Worm (Caenorhabditis elegans) whole organism, L2 larva: ENCODE data around the gene T22C8.3.

Experiments used
- C34F6.9 ChIP-seq: fragments of 150-350 bp; optimal IDR thresholded peaks from 2 replicates; lab custom pipeline; 2014; ENCODE audit warnings: missing biosample characterization, missing genetic modification characterization
- F13H6.1 ChIP-seq: sonication (generic microtip); optimal IDR thresholded peaks from 2 replicates; lab custom pipeline; 2016; ENCODE audit warnings: missing genetic modification characterization, missing compliant biosample characterization
- Y55F3AM.14 ChIP-seq: fragments of 200-800 bp; sonication (Bioruptor generic); optimal IDR thresholded peaks from 2 replicates; lab custom pipeline; 2018; ENCODE audit warnings: mild to moderate bottlenecking, missing genetic modification characterization, missing compliant biosample characterization
- ZK546.5 ChIP-seq: sonication (generic microtip); optimal IDR thresholded peaks from 2 replicates; lab custom pipeline; 2017; ENCODE audit warnings: missing biosample characterization, missing genetic modification characterization
- alr-1 ChIP-seq: fragments of 150-350 bp; optimal IDR thresholded peaks from 2 replicates; lab custom pipeline; 2014; ENCODE audit warnings: missing biosample characterization, missing genetic modification characterization
- aly-2 ChIP-seq: fragments of 150-350 bp; optimal IDR thresholded peaks from 2 replicates; lab custom pipeline; 2014; ENCODE audit warnings: missing biosample characterization, missing genetic modification characterization
- ceh-82 ChIP-seq: fragments of 150-350 bp; optimal IDR thresholded peaks from 2 replicates; lab custom pipeline; 2014; ENCODE audit warnings: missing biosample characterization, missing genetic modification characterization
- crh-2 ChIP-seq: sonication (generic microtip); optimal IDR thresholded peaks from 2 replicates; lab custom pipeline; 2017; ENCODE audit warnings: missing biosample characterization, missing genetic modification characterization
- dmd-4 ChIP-seq: sonication (generic microtip); optimal IDR thresholded peaks from 2 replicates; lab custom pipeline; 2017; ENCODE audit warnings: missing biosample characterization, missing genetic modification characterization
- egl-27 ChIP-seq: sonication (generic microtip); optimal IDR thresholded peaks from 3 replicates; lab custom pipeline; 2017; ENCODE audit warnings: missing biosample characterization, missing genetic modification reagents, missing genetic modification characterization
- fos-1 ChIP-seq: fragments of 150-350 bp; optimal IDR thresholded peaks from 2 replicates; lab custom pipeline; 2014; ENCODE audit warnings: missing biosample characterization, missing genetic modification characterization
- gmeb-1 ChIP-seq: fragments of 150-350 bp; optimal IDR thresholded peaks from 2 replicates; lab custom pipeline; 2014; ENCODE audit warnings: missing biosample characterization, missing genetic modification characterization
- lin-11 ChIP-seq: fragments of 150-350 bp; sonication (generic microtip); optimal IDR thresholded peaks from 2 replicates; lab custom pipeline; 2014; ENCODE audit warnings: missing biosample characterization, missing genetic modification characterization, inconsistent platforms, mixed read lengths
- lin-13 ChIP-seq: fragments of 150-350 bp; optimal IDR thresholded peaks from 2 replicates; lab custom pipeline; 2014; ENCODE audit warnings: missing biosample characterization, missing genetic modification reagents, missing genetic modification characterization
- lin-39 ChIP-seq: fragments of 150-350 bp; optimal IDR thresholded peaks from 2 replicates; lab custom pipeline; 2014; ENCODE audit warnings: missing biosample characterization, missing genetic modification reagents, missing genetic modification characterization
- lsy-2 ChIP-seq, 2 experiments: fragments of 150-350 bp in 1 of 2; sonication (generic microtip) in 1 of 2; optimal IDR thresholded peaks; 2 replicates each; lab custom pipeline; 2014 to 2017; ENCODE audit warnings: missing biosample characterization in 2 of 2, missing genetic modification characterization in 2 of 2
- mab-5 ChIP-seq: fragments of 150-350 bp; optimal IDR thresholded peaks from 2 replicates; lab custom pipeline; 2014; ENCODE audit warnings: missing biosample characterization, missing genetic modification characterization
- mdl-1 ChIP-seq, 2 experiments: fragments of 150-350 bp in 1 of 2; sonication (generic microtip) in 1 of 2; optimal IDR thresholded peaks; 2 replicates each; lab custom pipeline; 2017; ENCODE audit warnings: missing biosample characterization in 2 of 2, missing genetic modification characterization in 2 of 2
- nhr-10 ChIP-seq: sonication (generic microtip); optimal IDR thresholded peaks from 2 replicates; lab custom pipeline; 2017; ENCODE audit warnings: missing biosample characterization, missing genetic modification characterization
- nhr-11 ChIP-seq: fragments of 150-350 bp; optimal IDR thresholded peaks from 2 replicates; lab custom pipeline; 2014; ENCODE audit warnings: missing biosample characterization, missing genetic modification characterization
- nhr-129 ChIP-seq: fragments of 150-350 bp; optimal IDR thresholded peaks from 2 replicates; lab custom pipeline; 2014; ENCODE audit warnings: missing biosample characterization, missing genetic modification characterization
- nhr-21 ChIP-seq: fragments of 150-350 bp; optimal IDR thresholded peaks from 2 replicates; lab custom pipeline; 2014; ENCODE audit warnings: missing biosample characterization, missing genetic modification characterization
- nhr-23 ChIP-seq: fragments of 150-350 bp; optimal IDR thresholded peaks from 2 replicates; lab custom pipeline; 2014; ENCODE audit warnings: missing biosample characterization, missing genetic modification reagents, missing genetic modification characterization
- nhr-237 ChIP-seq: fragments of 150-350 bp; optimal IDR thresholded peaks from 2 replicates; lab custom pipeline; 2014; ENCODE audit warnings: missing biosample characterization, missing genetic modification characterization
- nhr-25 ChIP-seq: fragments of 150-350 bp; sonication (generic microtip); optimal IDR thresholded peaks from 3 replicates; lab custom pipeline; 2014; ENCODE audit warnings: missing biosample characterization, missing genetic modification characterization
- nhr-77 ChIP-seq: fragments of 150-350 bp; optimal IDR thresholded peaks from 2 replicates; lab custom pipeline; 2014; ENCODE audit warnings: missing biosample characterization, missing genetic modification characterization
- peb-1 ChIP-seq: fragments of 150-350 bp; optimal IDR thresholded peaks from 2 replicates; lab custom pipeline; 2014; ENCODE audit warnings: missing biosample characterization, missing genetic modification characterization
- sem-4 ChIP-seq: fragments of 150-350 bp; optimal IDR thresholded peaks from 2 replicates; lab custom pipeline; 2014; ENCODE audit warnings: missing biosample characterization, missing genetic modification reagents, missing genetic modification characterization
- sma-3 ChIP-seq: sonication (generic microtip); optimal IDR thresholded peaks from 2 replicates; lab custom pipeline; 2016; ENCODE audit warnings: missing genetic modification reagents, missing genetic modification characterization, missing compliant biosample characterization
- sma-9 ChIP-seq, 2 experiments: fragments of 150-350 bp in 1 of 2; sonication (generic microtip) in 1 of 2; optimal IDR thresholded peaks; 2 replicates each; lab custom pipeline; 2014 to 2016; ENCODE audit warnings: missing genetic modification characterization in 2 of 2, mild to moderate bottlenecking in 1 of 2, missing biosample characterization in 1 of 2, missing compliant biosample characterization in 1 of 2, missing genetic modification reagents in 1 of 2, moderate library complexity in 1 of 2
- snpc-4 ChIP-seq: fragments of 150-350 bp; optimal IDR thresholded peaks from 2 replicates; lab custom pipeline; 2014; ENCODE audit warnings: missing biosample characterization, missing genetic modification characterization
- unc-39 ChIP-seq: fragments of 150-350 bp; optimal IDR thresholded peaks from 2 replicates; lab custom pipeline; 2014; ENCODE audit warnings: missing biosample characterization, missing genetic modification characterization
- unc-55 ChIP-seq: fragments of 150-350 bp; sonication (generic microtip); optimal IDR thresholded peaks from 3 replicates; lab custom pipeline; 2014; ENCODE audit warnings: missing biosample characterization, missing genetic modification reagents, missing genetic modification characterization
- unc-62 ChIP-seq: fragments of 150-350 bp; optimal IDR thresholded peaks from 2 replicates; lab custom pipeline; 2014; ENCODE audit warnings: missing biosample characterization, missing genetic modification reagents, missing genetic modification characterization
- zag-1 ChIP-seq: fragments of 150-350 bp; optimal IDR thresholded peaks from 2 replicates; lab custom pipeline; 2014; ENCODE audit warnings: missing biosample characterization, missing genetic modification characterization
- ztf-1 ChIP-seq: fragments of 200-800 bp; sonication (Bioruptor generic); conservative IDR thresholded peaks from 2 replicates; pipeline ENCODE4 v1.3.6; 2022; ENCODE audit warnings: missing genetic modification characterization, missing compliant biosample characterization
- ztf-11 ChIP-seq: sonication (generic microtip); optimal IDR thresholded peaks from 2 replicates; lab custom pipeline; 2017; ENCODE audit warnings: missing biosample characterization, missing genetic modification characterization
- ztf-4 ChIP-seq: fragments of 150-350 bp; optimal IDR thresholded peaks from 2 replicates; lab custom pipeline; 2014; ENCODE audit warnings: missing biosample characterization, missing genetic modification characterization

Gene T22C8.3

ce11 chrII:8585921-8586320 lies 35.9 kb downstream of the T22C8.3 start:
- TF ChIP-seq crh-2 (tag; lab: Kevin White, UChicago), result no peak
- no peak for TF ChIP-seq nhr-11 (tag; lab: Kevin White, UChicago)
- TF ChIP-seq nhr-25, result no peak
- TF ChIP-seq lin-39 (tag; lab: Kevin White, UChicago), result no peak
- no peak for TF ChIP-seq nhr-129 (tag; lab: Kevin White, UChicago)

DNA sequence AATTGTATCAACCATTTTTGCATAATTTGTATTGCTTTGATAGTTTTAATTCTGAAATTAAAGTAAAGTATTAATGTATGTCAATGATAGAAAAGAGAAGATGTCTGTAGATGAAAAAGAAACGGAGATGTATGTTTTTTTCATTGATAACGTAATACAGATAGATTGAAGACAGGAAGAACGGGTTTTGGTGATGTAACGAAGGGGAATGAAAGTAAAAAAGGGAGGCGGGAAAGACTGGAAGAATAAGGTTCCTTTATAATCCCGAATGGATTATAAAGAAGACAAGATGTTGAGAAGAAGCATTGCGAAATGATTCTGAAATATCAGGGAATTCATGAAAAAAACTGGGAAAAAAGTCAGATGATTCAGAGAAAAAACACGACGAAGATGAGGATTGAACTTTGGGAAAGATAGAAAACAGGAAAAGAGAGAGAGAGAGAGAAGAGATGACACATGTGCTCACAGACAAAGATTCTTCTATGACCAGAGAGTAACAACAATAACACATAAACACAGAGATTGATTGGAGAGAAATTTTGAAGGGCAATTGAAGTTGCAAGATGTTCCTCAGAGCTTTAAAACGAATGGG lies 36.7 kb downstream of the T22C8.3 start, which contains the start of gene F54C9.11:
TSS of gene F54C9.11 (minus strand) at position 51 of the 592 bp plus-strand sequence.
- TF ChIP-seq fos-1 (tag; lab: Kevin White, UChicago) (no peak), unc-62 (GFP tag; lab: Kevin White, UChicago) (no peak), ZK546.5 (tag; lab: Kevin White, UChicago) (no peak), F13H6.1 (tag; lab: Kevin White, UChicago) (no peak), sma-9 (GFP tag; optimal IDR thresholded peaks at IDR 0.05; lab: Kevin White, UChicago) (peak; percentile 41), sma-9 (tag; optimal IDR thresholded peaks at IDR 0.05; lab: Kevin White, UChicago) (no peak), C34F6.9 (tag; lab: Kevin White, UChicago) (peak; percentile 73), unc-55 (peak; percentile 90), sma-3 (GFP tag; lab: Kevin White, UChicago) (no peak), peb-1 (tag; lab: Kevin White, UChicago) (no peak), ztf-4 (tag; lab: Kevin White, UChicago) (peak; percentile 45), lsy-2 (tag; optimal IDR thresholded peaks at IDR 0.05; lab: Kevin White, UChicago) (peak in 1 of 2 experiments; percentile 57), nhr-129 (tag; lab: Kevin White, UChicago) (peak; percentile 63), zag-1 (peak; percentile 15), crh-2 (tag; lab: Kevin White, UChicago) (peak; percentile 34), snpc-4 (tag; lab: Kevin White, UChicago) (no peak), nhr-25 (no peak), nhr-11 (tag; lab: Kevin White, UChicago) (no peak), lin-11 (tag; lab: Kevin White, UChicago) (no peak), sem-4 (tag; lab: Kevin White, UChicago) (peak; percentile 68), nhr-21 (tag; lab: Kevin White, UChicago) (no peak), nhr-10 (no peak), Y55F3AM.14 (no peak), aly-2 (no peak), gmeb-1 (no peak), lin-13 (peak; percentile 24), unc-39 (tag; lab: Kevin White, UChicago) (no peak), alr-1 (no peak)

DNA sequence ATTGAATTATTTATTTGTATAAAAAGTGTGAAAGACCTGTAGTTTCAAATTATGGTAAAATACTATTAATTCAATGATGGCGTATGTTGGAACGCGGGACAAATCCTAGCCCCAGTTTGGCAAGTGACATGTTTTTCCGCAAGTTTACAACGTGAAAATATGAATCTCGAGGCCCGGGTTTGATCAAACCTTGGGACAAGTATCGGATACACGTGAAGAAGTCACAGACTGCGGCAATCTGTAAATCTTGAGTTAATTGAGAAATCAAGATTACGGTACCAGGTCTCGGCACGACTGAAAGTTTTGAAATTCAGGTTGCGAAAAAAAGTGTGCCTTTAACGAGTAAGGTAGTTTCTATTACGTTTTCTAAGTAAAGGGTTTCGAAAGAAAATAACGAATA lies 38.7 kb downstream of the T22C8.3 start:
- TF ChIP-seq nhr-23 (tag; lab: Kevin White, UChicago) (no peak), nhr-237 (no peak), nhr-77 (tag; lab: Kevin White, UChicago) (no peak), dmd-4 (no peak), zag-1 (no peak), ztf-1 (no peak), gmeb-1 (no peak), nhr-21 (tag; lab: Kevin White, UChicago) (no peak), C34F6.9 (tag; lab: Kevin White, UChicago) (no peak)
- TF ChIP-seq, all 48 proteins: peak for 0

ce11 chrII:8581700-8582099 lies 40.1 kb downstream of the T22C8.3 start, which contains the start of gene arl-1:
arl-1 (plus strand) TSS chrII:8582000.
- TF ChIP-seq sma-3 (GFP tag; lab: Kevin White, UChicago) (no peak), zag-1 (no peak), fos-1 (tag; lab: Kevin White, UChicago) (no peak), ztf-11 (no peak), mdl-1 (tag; optimal IDR thresholded peaks at IDR 0.05; lab: Kevin White, UChicago) (no peak), lin-13 (no peak), crh-2 (tag; lab: Kevin White, UChicago) (no peak), nhr-237 (no peak), C34F6.9 (tag; lab: Kevin White, UChicago) (no peak), ceh-82 (tag; lab: Kevin White, UChicago) (no peak), mab-5 (no peak), nhr-10 (no peak), F13H6.1 (tag; lab: Kevin White, UChicago) (no peak), egl-27 (tag; lab: Kevin White, UChicago) (no peak), snpc-4 (tag; lab: Kevin White, UChicago) (no peak)
